Fruit fly (Drosophila melanogaster) whole organism, wandering third instar larva: Measurements from ENCODE around the gene Gem2.

Experiments used
- Abd-B ChIP-seq: fragments of >200 bp; optimal IDR thresholded peaks from 2 replicates; lab custom pipeline; 2017; ENCODE audit warnings: missing biosample characterization, missing genetic modification characterization
- CG9705 ChIP-seq: fragments of 200-800 bp; sonication (Bioruptor generic); optimal IDR thresholded peaks from 2 replicates; lab custom pipeline; 2018; ENCODE audit warnings: missing biosample characterization, mild to moderate bottlenecking, missing genetic modification characterization
- Dfd ChIP-seq: fragments of >200 bp; optimal IDR thresholded peaks from 2 replicates; lab custom pipeline; 2017; ENCODE audit warnings: missing biosample characterization, missing genetic modification characterization
- Dif ChIP-seq: fragments of 200-275, 200-300 bp; sonication (Bioruptor generic); optimal IDR thresholded peaks from 2 replicates; lab custom pipeline; 2018; ENCODE audit warnings: missing biosample characterization, missing genetic modification characterization; ENCODE audit not compliant: partially characterized antibody
- Hnf4 ChIP-seq: fragments of 200-800 bp; sonication (Bioruptor generic); optimal IDR thresholded peaks from 2 replicates; lab custom pipeline; 2016; ENCODE audit warnings: missing biosample characterization, mild to moderate bottlenecking, missing genetic modification characterization
- Hr78 ChIP-seq: fragments of >200 bp; optimal IDR thresholded peaks from 2 replicates; lab custom pipeline; 2017; ENCODE audit warnings: missing biosample characterization, missing genetic modification characterization
- Hr83 ChIP-seq: fragments of 200-300 bp; sonication (Bioruptor generic); optimal IDR thresholded peaks from 2 replicates; lab custom pipeline; 2016; ENCODE audit warnings: missing biosample characterization, mild to moderate bottlenecking, missing genetic modification characterization, moderate library complexity; ENCODE audit not compliant: poor library complexity, severe bottlenecking
- Jra ChIP-seq: sonication (Bioruptor generic); optimal IDR thresholded peaks from 2 replicates; lab custom pipeline; 2016; ENCODE audit warnings: missing biosample characterization, missing genetic modification characterization
- Myc ChIP-seq: fragments of >200 bp; optimal IDR thresholded peaks from 2 replicates; lab custom pipeline; 2017
- OdsH ChIP-seq: fragments of 200-800 bp; sonication (Bioruptor generic); optimal IDR thresholded peaks from 2 replicates; lab custom pipeline; 2016; ENCODE audit warnings: missing biosample characterization, mild to moderate bottlenecking, missing genetic modification characterization
- Rel ChIP-seq, 2 experiments: fragments of 200-800 bp; sonication (Bioruptor generic) in 1 of 2; optimal IDR thresholded peaks; 2 replicates in 1 of 2; 3 replicates in 1 of 2; lab custom pipeline; 2016 to 2019; ENCODE audit warnings: mild to moderate bottlenecking in 2 of 2, missing biosample characterization in 2 of 2, missing genetic modification characterization in 2 of 2, moderate library complexity in 1 of 2
- Sp1 ChIP-seq: fragments of 200-800 bp; sonication (Bioruptor generic); optimal IDR thresholded peaks from 3 replicates; lab custom pipeline; 2019; ENCODE audit warnings: missing biosample characterization, mild to moderate bottlenecking, missing genetic modification characterization, moderate library complexity
- Vsx2 ChIP-seq: fragments of 200-300, 225-300 bp; sonication (Bioruptor generic); optimal IDR thresholded peaks from 2 replicates; lab custom pipeline; 2018; ENCODE audit warnings: missing biosample characterization, missing genetic modification characterization; ENCODE audit not compliant: partially characterized antibody
- br ChIP-seq: fragments of 200-800 bp; sonication (Bioruptor generic); optimal IDR thresholded peaks from 2 replicates; lab custom pipeline; 2016; ENCODE audit warnings: missing biosample characterization, missing genetic modification characterization
- brk ChIP-seq: fragments of 200-800 bp; sonication (Bioruptor generic); optimal IDR thresholded peaks from 2 replicates; lab custom pipeline; 2016; ENCODE audit warnings: missing biosample characterization, mild to moderate bottlenecking, missing genetic modification characterization
- dmrt93B ChIP-seq: fragments of 200-800 bp; sonication (Bioruptor generic); optimal IDR thresholded peaks from 2 replicates; lab custom pipeline; 2018; ENCODE audit warnings: missing biosample characterization, mild to moderate bottlenecking, missing genetic modification characterization
- dsf ChIP-seq: sonication (Bioruptor generic); optimal IDR thresholded peaks from 2 replicates; lab custom pipeline; 2016; ENCODE audit warnings: missing biosample characterization, missing genetic modification characterization, borderline replicate concordance
- h ChIP-seq: fragments of 200-800 bp; sonication (Bioruptor generic); optimal IDR thresholded peaks from 3 replicates; lab custom pipeline; 2016; ENCODE audit warnings: missing biosample characterization, mild to moderate bottlenecking, missing genetic modification characterization
- jim ChIP-seq: fragments of 175-275, 200-325 bp; sonication (Bioruptor generic); optimal IDR thresholded peaks from 2 replicates; lab custom pipeline; 2016; ENCODE audit warnings: missing biosample characterization, mild to moderate bottlenecking, missing genetic modification characterization
- lola ChIP-seq: fragments of >200 bp; optimal IDR thresholded peaks from 2 replicates; lab custom pipeline; 2017; ENCODE audit warnings: missing biosample characterization, missing genetic modification characterization
- psq ChIP-seq: fragments of 200-800 bp; sonication (Bioruptor generic); optimal IDR thresholded peaks from 3 replicates; lab custom pipeline; 2017; ENCODE audit warnings: missing biosample characterization, mild to moderate bottlenecking, missing genetic modification characterization, moderate library complexity
- rgr ChIP-seq: fragments of 200-800 bp; sonication (Bioruptor generic); optimal IDR thresholded peaks from 3 replicates; lab custom pipeline; 2016; ENCODE audit warnings: missing biosample characterization, mild to moderate bottlenecking, missing genetic modification characterization
- sage ChIP-seq: fragments of 200-800 bp; sonication (Bioruptor generic); optimal IDR thresholded peaks from 2 replicates; lab custom pipeline; 2016; ENCODE audit warnings: missing biosample characterization, mild to moderate bottlenecking, missing genetic modification characterization
- tai ChIP-seq: sonication (Bioruptor generic); optimal IDR thresholded peaks from 2 replicates; lab custom pipeline; 2016; ENCODE audit warnings: missing biosample characterization, missing genetic modification characterization
- usp ChIP-seq: fragments of >200 bp; optimal IDR thresholded peaks from 2 replicates; lab custom pipeline; 2017; ENCODE audit warnings: missing biosample characterization, missing genetic modification characterization
- woc ChIP-seq: sonication (Bioruptor generic); optimal IDR thresholded peaks from 2 replicates; lab custom pipeline; 2016; ENCODE audit warnings: missing biosample characterization, mild to moderate bottlenecking, missing genetic modification characterization

Gene Gem2

DNA sequence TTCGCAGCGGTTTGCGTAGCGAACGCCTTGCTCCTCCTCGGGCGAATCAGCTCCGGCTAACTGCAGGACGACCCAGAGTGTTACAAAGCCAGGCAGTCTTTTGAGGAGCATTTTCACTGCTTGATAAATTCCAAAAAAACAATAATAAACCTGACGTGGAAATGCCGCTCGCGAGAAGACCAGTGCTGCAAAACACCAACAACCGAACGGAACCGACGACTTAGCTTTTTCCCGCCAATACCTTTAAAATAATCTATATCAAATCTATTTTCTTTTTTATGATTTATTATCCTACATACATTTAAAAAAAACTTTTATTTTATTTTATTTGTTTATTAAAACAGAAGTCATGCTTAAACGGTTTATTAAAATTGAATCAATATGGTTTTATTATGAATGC is 4.1 kb downstream of the Gem2 start, which contains the start of gene CNPYb:
Gene CNPYb (minus strand): TSS at position 186 of the 400 bp plus-strand sequence.
- TF ChIP-seq Hnf4 (GFP tag; lab: Kevin White, UChicago) (no peak), OdsH (no peak), CG9705 (peak; percentile 6), jim (GFP tag; lab: Kevin White, UChicago) (no peak), Sp1 (peak; percentile 21), h (GFP tag; lab: Kevin White, UChicago) (no peak), woc (peak; percentile 34), sage (GFP tag; lab: Kevin White, UChicago) (peak; percentile 47), br (GFP tag; lab: Kevin White, UChicago) (no peak), Myc (lab: Kevin White, UChicago) (peak; percentile 72)

DNA sequence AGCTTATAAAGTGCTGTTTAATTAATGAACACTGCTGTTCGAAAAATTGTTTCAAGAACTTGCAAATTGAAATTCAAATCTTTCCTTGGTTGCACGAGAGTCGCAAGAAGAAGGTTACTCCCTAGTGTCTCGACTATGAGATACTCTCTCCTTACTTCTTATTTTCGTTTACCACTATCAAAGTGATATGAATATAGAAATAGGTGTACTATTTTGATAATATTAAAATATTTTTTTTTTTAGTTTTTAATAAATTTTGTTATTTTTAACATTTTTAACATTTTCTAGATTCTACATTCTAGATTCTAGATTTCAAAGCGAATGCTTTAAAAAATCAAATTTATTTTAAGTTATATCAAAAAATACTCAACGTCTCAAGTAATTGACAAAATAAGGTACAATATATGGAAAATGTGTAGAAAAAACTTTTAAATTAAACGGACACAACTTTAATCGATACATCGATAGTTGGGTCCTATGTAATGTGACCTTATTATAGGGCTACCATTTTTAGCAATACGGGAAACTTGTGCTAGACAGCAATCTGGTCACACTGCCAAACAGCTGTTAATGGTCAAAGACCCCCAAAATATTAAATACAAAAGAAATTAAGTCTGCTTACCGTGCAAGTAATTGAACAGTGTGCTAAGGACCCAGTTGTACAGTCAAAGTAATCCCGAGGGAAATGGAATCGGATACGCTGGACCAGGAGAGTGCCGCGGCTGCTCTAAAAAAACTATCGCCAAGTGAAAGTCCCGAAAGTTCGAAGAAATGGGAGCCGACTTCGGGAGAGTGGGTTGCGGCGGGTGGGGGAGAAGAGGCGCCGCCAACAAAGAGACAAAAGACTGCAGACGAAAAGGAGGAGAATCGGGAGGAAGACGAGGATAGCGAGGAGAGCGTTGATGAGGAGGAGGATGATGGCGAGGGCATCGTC is 7.8 kb downstream of the Gem2 start, which contains the start of gene MESR6:
Gene MESR6 (plus strand): TSS at position 546 of the 934 bp plus-strand sequence.
- TF ChIP-seq lola (GFP tag; lab: Kevin White, UChicago) (no peak), brk (GFP tag; lab: Kevin White, UChicago) (no peak), h (GFP tag; lab: Kevin White, UChicago) (peak; percentile 22), dmrt93B (GFP tag; lab: Kevin White, UChicago) (no peak), woc (no peak), psq (GFP tag; lab: Kevin White, UChicago) (no peak), rgr (GFP tag; lab: Kevin White, UChicago) (no peak), Sp1 (peak; percentile 17), sage (GFP tag; lab: Kevin White, UChicago) (no peak), Dfd (no peak), Abd-B (GFP tag; lab: Kevin White, UChicago) (no peak), Hr78 (GFP tag; lab: Kevin White, UChicago) (no peak), Dif (no peak), Hr83 (peak; percentile 30), Rel (GFP tag; optimal IDR thresholded peaks at IDR 0.05; lab: Kevin White, UChicago) (no peak), Rel (tag; optimal IDR thresholded peaks at IDR 0.05; lab: Kevin White, UChicago) (peak; percentile 79), usp (GFP tag; lab: Kevin White, UChicago) (no peak)

DNA sequence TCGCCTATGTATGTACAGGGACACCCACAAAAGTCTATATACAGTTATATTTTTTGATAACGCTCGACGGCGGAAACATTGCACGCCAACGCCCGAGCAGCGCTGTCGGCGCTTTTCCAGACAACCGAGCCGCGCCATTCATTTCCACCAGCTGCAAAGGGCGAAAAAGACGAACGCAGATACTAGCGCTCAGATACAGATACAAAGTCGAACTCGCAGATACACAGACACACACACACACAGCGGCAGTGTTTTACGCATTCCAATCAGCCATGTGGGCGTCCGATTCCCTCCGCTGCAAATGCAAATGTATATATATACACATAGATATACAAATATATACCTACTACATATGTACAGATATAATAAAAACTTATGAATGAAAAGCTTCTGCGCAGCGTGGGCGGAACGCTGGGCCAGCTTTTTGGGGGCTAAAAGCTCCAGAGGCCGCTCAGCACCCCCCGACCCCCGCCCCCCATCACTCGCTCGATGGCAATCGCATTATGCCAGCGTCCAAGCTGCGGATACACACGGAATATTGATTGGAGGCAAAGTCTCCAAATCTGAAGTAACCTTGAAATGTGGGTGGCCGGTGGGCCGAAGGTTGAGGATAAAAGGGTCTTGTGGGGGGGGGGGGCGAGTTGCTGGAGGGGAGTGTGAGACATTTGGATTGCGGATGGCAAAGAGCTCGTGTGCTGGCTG is 8.6 kb downstream of the Gem2 start:
- no peak for TF ChIP-seq Rel (GFP tag; optimal IDR thresholded peaks at IDR 0.05; lab: Kevin White, UChicago)
- TF ChIP-seq Rel (tag; optimal IDR thresholded peaks at IDR 0.05; lab: Kevin White, UChicago) = no peak
- TF ChIP-seq sage (GFP tag; lab: Kevin White, UChicago) = peak; percentile 24
- TF ChIP-seq Dif = peak; percentile 7
- TF ChIP-seq Dfd = peak; percentile 61

DNA sequence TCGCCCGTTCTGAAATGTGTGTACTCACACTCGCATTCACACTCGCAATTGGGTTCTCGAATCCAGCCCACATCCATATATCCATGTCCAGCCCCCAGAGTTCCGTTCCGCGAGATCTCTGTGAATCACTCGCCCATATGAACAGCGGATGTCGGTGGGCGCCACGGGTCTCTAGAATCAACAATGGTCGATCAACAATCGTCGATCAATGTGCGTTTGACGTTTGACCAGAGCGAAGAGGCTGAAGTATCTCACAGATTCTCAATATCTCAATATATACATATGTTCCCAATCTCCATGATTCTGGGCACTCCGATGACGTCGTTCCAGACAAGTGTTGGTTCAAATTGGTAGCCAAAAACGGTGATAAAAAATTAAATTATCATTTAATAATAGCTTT is 11.0 kb downstream of the Gem2 start:
- TF ChIP-seq Vsx2 (GFP tag; lab: Kevin White, UChicago) = no peak
- TF ChIP-seq dmrt93B (GFP tag; lab: Kevin White, UChicago) = no peak
- no peak for TF ChIP-seq jim (GFP tag; lab: Kevin White, UChicago)
- TF ChIP-seq psq (GFP tag; lab: Kevin White, UChicago) = no peak
- no peak for TF ChIP-seq sage (GFP tag; lab: Kevin White, UChicago)
- TF ChIP-seq Hnf4 (GFP tag; lab: Kevin White, UChicago) = no peak
- TF ChIP-seq dsf (GFP tag; lab: Kevin White, UChicago) = no peak
- no peak for TF ChIP-seq Jra (GFP tag; lab: Kevin White, UChicago)
- TF ChIP-seq tai (GFP tag; lab: Kevin White, UChicago) = no peak
